Fruit fly (Drosophila melanogaster): ENCODE measurements around the gene CG13731.

The CG13731 gene

dm6 chr3L:17427013-17427412, 38.3 kb upstream of the CG13731 start, which contains the start of gene Polr3G:
TSS of gene Polr3G (minus strand) at chr3L:17427130.
- no peak for TF ChIP-seq EcR (GFP tag; optimal IDR thresholded peaks at IDR 0.05)
- no peak for TF ChIP-seq CG14655 (GFP tag; optimal IDR thresholded peaks at IDR 0.05)
- no peak for TF ChIP-seq CG4496 (GFP tag; IDR thresholded peaks at IDR 0.05)
- peak; percentile 2 for TF ChIP-seq CG17806 (tag; optimal IDR thresholded peaks at IDR 0.05)
- TF ChIP-seq Pif1B (GFP tag; optimal IDR thresholded peaks at IDR 0.05): no peak
- peak; percentile 16 for TF ChIP-seq Snoo (tag; optimal IDR thresholded peaks at IDR 0.05)
- no peak for TF ChIP-seq CG8301 (tag; optimal IDR thresholded peaks at IDR 0.05)

- TF ChIP-seq CG15710 (tag; optimal IDR thresholded peaks at IDR 0.05) (peak; percentile 58), CG4496 (GFP tag; IDR thresholded peaks at IDR 0.05) (0 out of 3 replicates have a peak, but pooled peaks have one; percentile 45), CG14655 (GFP tag; optimal IDR thresholded peaks at IDR 0.05) (peak; percentile 17), CG8159 (tag; optimal IDR thresholded peaks at IDR 0.05) (peak; percentile 64), gl (tag; optimal IDR thresholded peaks at IDR 0.05) (no peak), D1 (tag; optimal IDR thresholded peaks at IDR 0.05) (no peak), CG32121 (GFP tag; IDR thresholded peaks at IDR 0.05) (peak; percentile 43; the same call in 1 of the 2 replicates), CG13204 (GFP tag; optimal IDR thresholded peaks at IDR 0.05) (no peak), CG9948 (tag; optimal IDR thresholded peaks at IDR 0.05) (peak; percentile 32), Snoo (tag; optimal IDR thresholded peaks at IDR 0.05) (peak; percentile 43), Pif1B (GFP tag; optimal IDR thresholded peaks at IDR 0.05) (peak; percentile 21), fd96Ca (GFP tag; IDR thresholded peaks at IDR 0.05) (0 out of 3 replicates have a peak, but pooled peaks have one; percentile 8), CG34367 (tag; optimal IDR thresholded peaks at IDR 0.05) (peak; percentile 40), CG12605 (GFP tag; IDR thresholded peaks at IDR 0.05) (0 out of 2 replicates have a peak, but pooled peaks have one; percentile 9), EcR (GFP tag; optimal IDR thresholded peaks at IDR 0.05) (peak; percentile 8), CG8301 (tag; optimal IDR thresholded peaks at IDR 0.05) (peak; percentile 19), CG17806 (tag; optimal IDR thresholded peaks at IDR 0.05) (peak; percentile 45), rn (GFP tag; IDR thresholded peaks at IDR 0.05) (no peak), CG10348 (GFP tag; IDR thresholded peaks at IDR 0.05) (no peak), Pif1A (GFP tag; optimal IDR thresholded peaks at IDR 0.05) (peak; percentile 42), Ets98B (GFP tag; IDR thresholded peaks at IDR 0.05) (no peak)
Measured at dm6 chr3L:17425132-17425713, 36.5 kb upstream of the CG13731 start, which contains the start of the genes Sec3 and COX7B. TSS of gene Sec3 (minus strand) at chr3L:17425217. TSS of gene COX7B (plus strand) at chr3L:17425477.

- TF ChIP-seq CG14655 (GFP tag; optimal IDR thresholded peaks at IDR 0.05): no peak
- TF ChIP-seq EcR (GFP tag; optimal IDR thresholded peaks at IDR 0.05): no peak
- no peak; the same call in 2 of the 3 replicates for TF ChIP-seq fd96Ca (GFP tag; IDR thresholded peaks at IDR 0.05)
- TF ChIP-seq CG9948 (tag; optimal IDR thresholded peaks at IDR 0.05): no peak
- TF ChIP-seq Pif1A (GFP tag; optimal IDR thresholded peaks at IDR 0.05): no peak
- TF ChIP-seq Ets98B (GFP tag; IDR thresholded peaks at IDR 0.05): peak; percentile 62
- peak; percentile 55; the same call in 1 of the 2 replicates for TF ChIP-seq CG32121 (GFP tag; IDR thresholded peaks at IDR 0.05)
- no peak for TF ChIP-seq rn (GFP tag; IDR thresholded peaks at IDR 0.05)
- TF ChIP-seq CG8159 (tag; optimal IDR thresholded peaks at IDR 0.05): no peak
- TF ChIP-seq D1 (tag; optimal IDR thresholded peaks at IDR 0.05): no peak
- no peak for TF ChIP-seq CG17806 (tag; optimal IDR thresholded peaks at IDR 0.05)
- TF ChIP-seq CG12605 (GFP tag; IDR thresholded peaks at IDR 0.05): peak; percentile 51; the same call in 1 of the 2 replicates
- peak; percentile 43; the same call in 2 of the 3 replicates for TF ChIP-seq CG4496 (GFP tag; IDR thresholded peaks at IDR 0.05)
- no peak for TF ChIP-seq Snoo (tag; optimal IDR thresholded peaks at IDR 0.05)
- no peak for TF ChIP-seq CG8301 (tag; optimal IDR thresholded peaks at IDR 0.05)
- peak; percentile 52 for TF ChIP-seq Pif1B (GFP tag; optimal IDR thresholded peaks at IDR 0.05)
Measured at dm6 chr3L:17421319-17421718, 32.6 kb upstream of the CG13731 start, which contains the start of gene blot. TSS of gene blot (minus strand) at chr3L:17421514.

dm6 chr3L:17420610-17421194, 31.9 kb upstream of the CG13731 start:
- TF ChIP-seq EcR (GFP tag; optimal IDR thresholded peaks at IDR 0.05) (peak; percentile 94), CG17806 (tag; optimal IDR thresholded peaks at IDR 0.05) (peak; percentile 74), fd96Ca (GFP tag; IDR thresholded peaks at IDR 0.05) (peak; percentile 38; the same call in 1 of the 3 replicates), CG34367 (tag; optimal IDR thresholded peaks at IDR 0.05) (peak; percentile 68), CG12605 (GFP tag; IDR thresholded peaks at IDR 0.05) (no peak), CG32121 (GFP tag; IDR thresholded peaks at IDR 0.05) (no peak), Ets98B (GFP tag; IDR thresholded peaks at IDR 0.05) (no peak), CG10348 (GFP tag; IDR thresholded peaks at IDR 0.05) (no peak), CG15710 (tag; optimal IDR thresholded peaks at IDR 0.05) (peak; percentile 87), Snoo (tag; optimal IDR thresholded peaks at IDR 0.05) (peak; percentile 68), Pif1B (GFP tag; optimal IDR thresholded peaks at IDR 0.05) (peak; percentile 78), CG8301 (tag; optimal IDR thresholded peaks at IDR 0.05) (peak; percentile 69), gl (tag; optimal IDR thresholded peaks at IDR 0.05) (peak; percentile 50), CG9948 (tag; optimal IDR thresholded peaks at IDR 0.05) (peak; percentile 79), CG8159 (tag; optimal IDR thresholded peaks at IDR 0.05) (peak; percentile 89), CG4496 (GFP tag; IDR thresholded peaks at IDR 0.05) (no peak; the same call in 2 of the 3 replicates), rn (GFP tag; IDR thresholded peaks at IDR 0.05) (no peak), CG14655 (GFP tag; optimal IDR thresholded peaks at IDR 0.05) (peak; percentile 73), Pif1A (GFP tag; optimal IDR thresholded peaks at IDR 0.05) (peak; percentile 76), D1 (tag; optimal IDR thresholded peaks at IDR 0.05) (peak; percentile 55), CG13204 (GFP tag; optimal IDR thresholded peaks at IDR 0.05) (peak; percentile 69)

dm6 chr3L:17419103-17419741, 30.5 kb upstream of the CG13731 start:
- TF ChIP-seq CG9948 (tag; optimal IDR thresholded peaks at IDR 0.05): no peak
- TF ChIP-seq Ets98B (GFP tag; IDR thresholded peaks at IDR 0.05): 0 out of 2 replicates have a peak, but pooled peaks have one; percentile 7
- TF ChIP-seq Pif1B (GFP tag; optimal IDR thresholded peaks at IDR 0.05): no peak
- TF ChIP-seq CG4496 (GFP tag; IDR thresholded peaks at IDR 0.05): peak; percentile 46; the same call in 1 of the 3 replicates
- TF ChIP-seq EcR (GFP tag; optimal IDR thresholded peaks at IDR 0.05): peak; percentile 71
